Worm (Caenorhabditis elegans) whole organism, late embryonic: ENCODE data around the gene nhx-2.

Experiments
- C08G9.2 ChIP-seq: sonication (generic microtip); optimal IDR thresholded peaks from 2 replicates; lab custom pipeline; 2016; ENCODE audit warnings: mild to moderate bottlenecking, missing genetic modification characterization, moderate library complexity, missing compliant biosample characterization
- C38D4.7 ChIP-seq: fragments of 200-800 bp; sonication (Bioruptor generic); optimal IDR thresholded peaks from 2 replicates; lab custom pipeline; 2018; ENCODE audit warnings: mild to moderate bottlenecking, missing genetic modification characterization, moderate library complexity, missing compliant biosample characterization
- F13H6.1 ChIP-seq: sonication (generic microtip); optimal IDR thresholded peaks from 2 replicates; lab custom pipeline; 2016; ENCODE audit warnings: missing genetic modification characterization, missing compliant biosample characterization
- Y22D7AL.16 ChIP-seq: sonication (generic microtip); optimal IDR thresholded peaks from 2 replicates; lab custom pipeline; 2016; ENCODE audit warnings: missing genetic modification characterization, missing compliant biosample characterization
- ahr-1 ChIP-seq: sonication (generic microtip); optimal IDR thresholded peaks from 2 replicates; lab custom pipeline; 2016; ENCODE audit warnings: missing genetic modification characterization, missing compliant biosample characterization
- ceh-18 ChIP-seq: sonication (generic microtip); optimal IDR thresholded peaks from 2 replicates; lab custom pipeline; 2016; ENCODE audit warnings: missing genetic modification characterization, missing compliant biosample characterization
- ceh-19 ChIP-seq: fragments of 200-800 bp; sonication (Bioruptor generic); optimal IDR thresholded peaks from 2 replicates; lab custom pipeline; 2018; ENCODE audit warnings: mild to moderate bottlenecking, missing genetic modification characterization, missing compliant biosample characterization
- ceh-22 ChIP-seq: sonication (generic microtip); optimal IDR thresholded peaks from 2 replicates; lab custom pipeline; 2017; ENCODE audit warnings: missing biosample characterization, missing genetic modification characterization
- ceh-30 ChIP-seq: fragments of 150-350 bp; optimal IDR thresholded peaks from 2 replicates; lab custom pipeline; 2014; ENCODE audit warnings: missing biosample characterization, missing genetic modification characterization
- ceh-45 ChIP-seq: fragments of 200-800 bp; sonication (Bioruptor generic); IDR thresholded peaks from 2 replicates; pipeline ENCODE4 v1.3.6; 2022; ENCODE audit warnings: missing genetic modification reagents, missing genetic modification characterization, missing compliant biosample characterization
- elt-2 ChIP-seq: sonication (generic microtip); optimal IDR thresholded peaks from 2 replicates; lab custom pipeline; 2016; ENCODE audit warnings: missing genetic modification reagents, missing genetic modification characterization, missing compliant biosample characterization
- eyg-1 ChIP-seq: sonication (generic microtip); optimal IDR thresholded peaks from 2 replicates; lab custom pipeline; 2016; ENCODE audit warnings: missing genotype, missing genetic modification characterization, missing compliant biosample characterization
- fkh-10 ChIP-seq: fragments of 150-350 bp; optimal IDR thresholded peaks from 2 replicates; lab custom pipeline; 2014; ENCODE audit warnings: missing biosample characterization, missing genetic modification reagents, missing genetic modification characterization
- hlh-30 ChIP-seq: sonication (generic microtip); optimal IDR thresholded peaks from 2 replicates; lab custom pipeline; 2017; ENCODE audit warnings: antibody characterized with exemption, missing genetic modification characterization, missing compliant biosample characterization; ENCODE audit not compliant: insufficient read depth
- hlh-8 ChIP-seq: sonication (generic microtip); optimal IDR thresholded peaks from 2 replicates; lab custom pipeline; 2016; ENCODE audit warnings: missing genotype, missing genetic modification characterization, missing compliant biosample characterization
- lin-11 ChIP-seq: fragments of 200-800 bp; sonication (Bioruptor generic); optimal IDR thresholded peaks from 2 replicates; lab custom pipeline; 2018; ENCODE audit warnings: mild to moderate bottlenecking, missing genetic modification characterization, missing compliant biosample characterization
- nhr-11 ChIP-seq: fragments of 150-350 bp; optimal IDR thresholded peaks from 2 replicates; lab custom pipeline; 2014; ENCODE audit warnings: missing biosample characterization, missing genetic modification characterization
- nhr-232 ChIP-seq: sonication (generic microtip); optimal IDR thresholded peaks from 2 replicates; lab custom pipeline; 2016; ENCODE audit warnings: missing genetic modification characterization, missing compliant biosample characterization
- odd-2 ChIP-seq: sonication (generic microtip); optimal IDR thresholded peaks from 2 replicates; lab custom pipeline; 2017; ENCODE audit warnings: antibody characterized with exemption, mild to moderate bottlenecking, missing genetic modification characterization, missing compliant biosample characterization
- pag-3 ChIP-seq: sonication (generic microtip); optimal IDR thresholded peaks from 2 replicates; lab custom pipeline; 2016; ENCODE audit warnings: missing compliant biosample characterization, missing genetic modification characterization, borderline replicate concordance
- pat-9 ChIP-seq: fragments of 200-800 bp; sonication (Bioruptor generic); optimal IDR thresholded peaks from 2 replicates; lab custom pipeline; 2018; ENCODE audit warnings: mild to moderate bottlenecking, missing genetic modification characterization, moderate library complexity, missing compliant biosample characterization
- pax-1 ChIP-seq: fragments of 150-350 bp; optimal IDR thresholded peaks from 2 replicates; lab custom pipeline; 2014; ENCODE audit warnings: missing biosample characterization, missing genetic modification characterization
- pqm-1 ChIP-seq: sonication (generic microtip); optimal IDR thresholded peaks from 2 replicates; lab custom pipeline; 2016; ENCODE audit warnings: missing genetic modification characterization, missing compliant biosample characterization
- pros-1 ChIP-seq: fragments of 150-350 bp; optimal IDR thresholded peaks from 2 replicates; lab custom pipeline; 2014; ENCODE audit warnings: missing biosample characterization, missing genetic modification reagents, missing genetic modification characterization
- ref-2 ChIP-seq: sonication (generic microtip); optimal IDR thresholded peaks from 2 replicates; lab custom pipeline; 2016; ENCODE audit warnings: missing genetic modification characterization, missing compliant biosample characterization
- rnt-1 ChIP-seq: sonication (generic microtip); optimal IDR thresholded peaks from 2 replicates; lab custom pipeline; 2016; ENCODE audit warnings: missing genetic modification characterization, missing compliant biosample characterization
- sdc-2 ChIP-seq: sonication (generic microtip); optimal IDR thresholded peaks from 2 replicates; lab custom pipeline; 2016; ENCODE audit warnings: missing genotype, missing genetic modification characterization, missing compliant biosample characterization
- sox-2 ChIP-seq: fragments of 200-800 bp; sonication (Bioruptor generic); IDR thresholded peaks from 2 replicates; pipeline ENCODE4 v1.3.6; 2022; ENCODE audit warnings: missing genetic modification reagents, missing genetic modification characterization, missing compliant biosample characterization
- syd-9 ChIP-seq: sonication (generic microtip); optimal IDR thresholded peaks from 2 replicates; lab custom pipeline; 2016; ENCODE audit warnings: mild to moderate bottlenecking, missing genetic modification characterization, moderate library complexity, missing compliant biosample characterization
- ttx-3 ChIP-seq: sonication (generic microtip); optimal IDR thresholded peaks from 2 replicates; lab custom pipeline; 2016; ENCODE audit warnings: missing genetic modification reagents, missing genetic modification characterization, missing compliant biosample characterization
- unc-3 ChIP-seq, 2 experiments: fragments of 200-800 bp in 1 of 2; sonication (Bioruptor generic) in 1 of 2; sonication (generic microtip) in 1 of 2; conservative IDR thresholded peaks in 1 of 2; optimal IDR thresholded peaks in 1 of 2; 2 replicates each; pipeline versions ENCODE4 v1.3.6 to Lab custom; 2016 to 2022; ENCODE audit warnings: missing compliant biosample characterization in 2 of 2, missing genetic modification characterization in 2 of 2, missing genetic modification reagents in 1 of 2
- unc-55 ChIP-seq: sonication (generic microtip); optimal IDR thresholded peaks from 2 replicates; lab custom pipeline; 2017; ENCODE audit warnings: missing biosample characterization, missing genetic modification reagents, missing genetic modification characterization
- ztf-16 ChIP-seq: sonication (generic microtip); optimal IDR thresholded peaks from 2 replicates; lab custom pipeline; 2017; ENCODE audit warnings: missing genetic modification characterization, missing compliant biosample characterization

Gene nhx-2

DNA sequence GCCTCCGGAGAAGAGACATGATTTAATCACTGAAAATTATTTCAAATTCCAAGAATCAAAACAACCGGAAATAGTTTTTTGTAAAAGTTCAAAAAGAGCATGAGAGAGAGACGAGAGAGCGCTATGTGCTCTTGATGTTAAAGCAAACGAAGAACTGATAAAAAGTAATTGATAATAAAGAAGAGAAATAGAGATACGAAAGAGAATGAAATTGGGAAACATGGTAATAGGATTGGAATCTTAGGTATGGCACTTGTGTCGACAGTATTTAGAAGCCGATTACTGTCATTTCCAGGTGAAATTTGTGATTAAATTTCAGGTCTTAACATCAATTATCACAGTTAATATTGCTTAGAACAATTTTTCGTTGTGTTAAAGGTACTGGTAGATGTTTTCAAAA is at the start of gene nhx-2:
TSS of gene nhx-2 (minus strand) at position 29 of the 400 bp plus-strand sequence.
- TF ChIP-seq ceh-18 (tag; lab: Kevin White, UChicago), result no peak
- TF ChIP-seq fkh-10 (GFP tag; lab: Kevin White, UChicago), result no peak
- no peak for TF ChIP-seq hlh-8 (tag; lab: Kevin White, UChicago)
- peak; percentile 64 for TF ChIP-seq elt-2 (tag; lab: Kevin White, UChicago)
- no peak for TF ChIP-seq nhr-232 (tag; lab: Kevin White, UChicago)
- TF ChIP-seq sdc-2 (tag; lab: Kevin White, UChicago), result no peak
- TF ChIP-seq pqm-1 (tag; lab: Kevin White, UChicago), result no peak
- no peak for TF ChIP-seq F13H6.1 (tag; lab: Kevin White, UChicago)

DNA sequence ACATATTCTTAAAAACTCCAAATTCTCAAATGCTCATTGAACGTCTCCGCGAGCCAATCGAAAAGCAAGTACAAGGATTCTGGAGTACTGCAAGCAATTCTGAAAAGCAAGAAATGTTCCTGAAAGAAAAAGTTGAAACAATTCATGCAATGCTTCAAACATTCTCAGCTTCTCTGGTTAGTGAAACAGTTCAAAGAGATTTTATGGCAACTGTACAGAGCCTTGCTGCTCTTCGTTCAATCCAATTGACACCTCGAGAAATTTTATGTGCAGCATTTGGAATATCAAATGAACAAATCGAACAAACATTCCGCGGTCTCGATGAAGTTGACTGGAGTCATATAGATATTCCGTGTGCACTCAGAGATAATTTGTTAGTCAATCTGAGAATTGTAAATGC is 43.0 kb upstream of the nhx-2 start:
- no peak for TF ChIP-seq ztf-16 (tag; lab: Kevin White, UChicago)
- no peak for TF ChIP-seq syd-9
- no peak for TF ChIP-seq ahr-1 (tag; lab: Kevin White, UChicago)
- no peak for TF ChIP-seq nhr-232 (tag; lab: Kevin White, UChicago)
- no peak for TF ChIP-seq unc-55 (GFP tag; lab: Kevin White, UChicago)
- no peak for TF ChIP-seq F13H6.1 (tag; lab: Kevin White, UChicago)
- no peak for TF ChIP-seq Y22D7AL.16 (tag; lab: Kevin White, UChicago)
- no peak for TF ChIP-seq unc-3 (GFP tag; conservative IDR thresholded peaks at IDR 0.05; lab: Robert Waterston, UW)
- no peak for TF ChIP-seq unc-3 (tag; optimal IDR thresholded peaks at IDR 0.05; lab: Kevin White, UChicago)

DNA sequence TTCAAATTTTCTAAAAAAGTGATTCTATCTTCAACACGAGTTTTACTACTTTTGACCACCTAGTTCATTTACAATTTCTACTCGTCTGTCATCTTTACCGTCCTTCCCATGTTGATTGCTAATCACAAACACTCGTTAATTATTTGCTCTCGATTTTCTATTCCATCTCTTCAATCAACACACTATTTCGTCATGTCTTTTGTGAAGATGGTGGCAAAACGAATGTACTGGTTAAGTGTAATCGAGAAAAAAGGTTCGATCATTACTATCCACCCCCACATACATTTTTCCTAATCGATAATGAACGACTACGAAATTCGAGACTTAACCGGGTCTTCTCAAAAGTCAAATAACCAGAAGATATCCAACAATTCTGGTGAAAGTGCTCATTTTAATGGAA is 30.8 kb upstream of the nhx-2 start, which contains the start of gene cpna-2:
TSS of gene cpna-2 (plus strand) at position 301 of the 400 bp plus-strand sequence.
- TF ChIP-seq ceh-19 (GFP tag; lab: Kevin White, UChicago) (no peak), fkh-10 (GFP tag; lab: Kevin White, UChicago) (no peak), ref-2 (tag; lab: Kevin White, UChicago) (no peak), sox-2 (GFP tag; lab: Robert Waterston, UW) (no peak), ceh-22 (no peak), pax-1 (tag; lab: Kevin White, UChicago) (no peak), ttx-3 (tag; lab: Kevin White, UChicago) (no peak), pag-3 (tag; lab: Kevin White, UChicago) (no peak), pros-1 (tag; lab: Kevin White, UChicago) (no peak), odd-2 (no peak), elt-2 (tag; lab: Kevin White, UChicago) (no peak), eyg-1 (tag; lab: Kevin White, UChicago) (no peak), nhr-232 (tag; lab: Kevin White, UChicago) (no peak), C38D4.7 (GFP tag; lab: Kevin White, UChicago) (no peak), ceh-45 (GFP tag; lab: Robert Waterston, UW) (no peak), pat-9 (tag; lab: Kevin White, UChicago) (no peak), C08G9.2 (tag; lab: Kevin White, UChicago) (no peak), lin-11 (no peak), ahr-1 (tag; lab: Kevin White, UChicago) (no peak), nhr-11 (no peak)

DNA sequence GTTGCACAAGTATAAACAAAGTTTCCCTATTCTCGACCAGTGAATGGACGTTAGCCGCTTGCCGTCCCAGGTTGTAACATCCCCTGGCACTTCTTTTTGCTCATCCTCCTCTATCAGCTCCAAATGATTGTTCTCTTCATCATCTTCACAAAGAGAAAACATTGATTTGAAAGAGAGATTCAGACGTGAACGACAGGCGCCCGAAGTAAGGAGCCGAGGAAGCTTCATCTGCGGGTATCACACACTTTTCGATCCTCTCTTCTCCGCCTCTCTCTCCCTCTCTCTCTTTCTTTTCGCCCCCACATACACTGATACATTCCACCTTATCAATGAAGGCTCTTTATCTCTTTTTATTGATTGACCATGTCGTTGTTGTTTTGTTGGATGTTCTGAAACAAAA is 29.0 kb upstream of the nhx-2 start:
- TF ChIP-seq ceh-18 (tag; lab: Kevin White, UChicago) (peak; percentile 62), rnt-1 (tag; lab: Kevin White, UChicago) (peak; percentile 61), C38D4.7 (GFP tag; lab: Kevin White, UChicago) (no peak), ceh-19 (GFP tag; lab: Kevin White, UChicago) (no peak), unc-55 (GFP tag; lab: Kevin White, UChicago) (peak; percentile 53), ceh-30 (no peak)

DNA sequence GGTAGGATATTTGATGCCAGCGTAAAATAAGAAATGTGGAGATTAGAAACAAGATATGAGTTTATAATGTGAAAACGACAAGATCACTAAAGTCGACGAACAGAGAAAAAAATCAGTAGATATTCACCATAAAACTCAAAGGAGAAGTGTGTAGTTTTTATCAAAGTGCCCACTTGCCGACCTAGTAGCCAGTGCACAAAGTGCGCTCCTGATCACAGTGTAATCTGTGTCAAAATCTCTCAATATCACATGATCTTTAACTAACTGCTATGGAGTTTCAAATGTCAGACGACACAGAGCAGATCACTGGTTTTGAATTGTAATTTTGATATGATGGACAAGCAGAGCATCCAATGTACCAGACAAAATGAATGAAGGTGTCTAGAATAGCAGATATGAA is 26.7 kb upstream of the nhx-2 start:
- TF ChIP-seq unc-55 (GFP tag; lab: Kevin White, UChicago) (peak; percentile 39), pag-3 (tag; lab: Kevin White, UChicago) (no peak), hlh-30 (peak; percentile 42)
